Fruit fly (Drosophila melanogaster) whole organism, embryonic: Measurements from ENCODE around the gene Rpp21.

ENCODE experiments used
- Atf3 ChIP-seq: fragments of 200-800 bp; sonication (Bioruptor generic); optimal IDR thresholded peaks from 3 replicates; lab custom pipeline; 2016; ENCODE audit warnings: missing biosample characterization, missing genetic modification characterization
- BEAF-32 ChIP-seq: fragments of 200-800 bp; sonication (Bioruptor generic); optimal IDR thresholded peaks from 3 replicates; lab custom pipeline; 2017; ENCODE audit warnings: missing biosample characterization, missing genetic modification characterization, mild to moderate bottlenecking, moderate library complexity, missing genetic modification reagents
- Bgb ChIP-seq: fragments of 200-800 bp; sonication (Bioruptor generic); IDR thresholded peaks from 2 replicates; pipeline ENCODE4 v1.3.6; 2022; ENCODE audit warnings: missing biosample characterization, missing genetic modification characterization; ENCODE audit not compliant: partially characterized antibody
- CG10431 ChIP-seq: fragments of 200-800 bp; sonication (Bioruptor generic); optimal IDR thresholded peaks from 3 replicates; lab custom pipeline; 2018; ENCODE audit warnings: missing biosample characterization, mild to moderate bottlenecking, missing genetic modification characterization
- CG11247 ChIP-seq: fragments of 200-800 bp; sonication (Bioruptor generic); IDR thresholded peaks from 2 replicates; pipeline ENCODE4 v1.3.6; 2022; ENCODE audit warnings: missing biosample characterization, missing genetic modification characterization
- CG11398 ChIP-seq: fragments of 200-800 bp; sonication (Bioruptor generic); optimal IDR thresholded peaks from 2 replicates; lab custom pipeline; 2016; ENCODE audit warnings: missing biosample characterization, missing genetic modification characterization
- CG13287 ChIP-seq: fragments of 200-800 bp; sonication (Bioruptor generic); IDR thresholded peaks from 2 replicates; pipeline ENCODE4 v1.3.6; 2022; ENCODE audit warnings: missing biosample characterization, missing genetic modification characterization; ENCODE audit not compliant: partially characterized antibody
- CG13624 ChIP-seq: fragments of 200-800 bp; sonication (Bioruptor generic); optimal IDR thresholded peaks from 2 replicates; lab custom pipeline; 2016; ENCODE audit warnings: missing biosample characterization, missing genetic modification characterization
- CG14014 ChIP-seq: fragments of 200-800 bp; sonication (Bioruptor generic); IDR thresholded peaks from 2 replicates; pipeline ENCODE4 v1.3.6; 2022; ENCODE audit warnings: missing biosample characterization, missing genetic modification characterization
- CG14965 ChIP-seq: fragments of 200-800 bp; sonication (Bioruptor generic); optimal IDR thresholded peaks from 2 replicates; lab custom pipeline; 2016; ENCODE audit warnings: missing biosample characterization, missing genetic modification characterization, borderline replicate concordance
- CG15269 ChIP-seq: fragments of 200-800 bp; sonication (Bioruptor generic); optimal IDR thresholded peaks from 2 replicates; lab custom pipeline; 2018; ENCODE audit warnings: missing biosample characterization, mild to moderate bottlenecking, missing genetic modification characterization, moderate library complexity
- CG1529 ChIP-seq: fragments of 200-800 bp; sonication (Bioruptor generic); optimal IDR thresholded peaks from 3 replicates; lab custom pipeline; 2018; ENCODE audit warnings: missing biosample characterization, missing genetic modification characterization
- CG2199 ChIP-seq: fragments of 200-800 bp; sonication (Bioruptor generic); IDR thresholded peaks from 3 replicates; pipeline ENCODE4 v1.3.6; 2022; ENCODE audit warnings: missing biosample characterization, missing genetic modification characterization
- CG31224 ChIP-seq: fragments of 200-800 bp; sonication (Bioruptor generic); IDR thresholded peaks from 2 replicates; pipeline ENCODE4 v1.3.6; 2022; ENCODE audit warnings: missing biosample characterization, missing genetic modification characterization
- CG31388 ChIP-seq: fragments of 200-800 bp; sonication (Bioruptor generic); optimal IDR thresholded peaks from 2 replicates; lab custom pipeline; 2016; ENCODE audit warnings: missing biosample characterization, missing genetic modification characterization
- CG3281 ChIP-seq: fragments of 200-800 bp; sonication (Bioruptor generic); optimal IDR thresholded peaks from 3 replicates; lab custom pipeline; 2017; ENCODE audit warnings: missing biosample characterization, mild to moderate bottlenecking, missing genetic modification characterization
- CG34376 ChIP-seq: fragments of 200-800 bp; sonication (Bioruptor generic); optimal IDR thresholded peaks from 2 replicates; lab custom pipeline; 2018; ENCODE audit warnings: missing biosample characterization, mild to moderate bottlenecking, missing genetic modification characterization
- CG4328 ChIP-seq: fragments of 200-800 bp; sonication (Bioruptor generic); optimal IDR thresholded peaks from 3 replicates; lab custom pipeline; 2017; ENCODE audit warnings: missing biosample characterization, missing genetic modification reagents, missing genetic modification characterization
- CG4854 ChIP-seq: fragments of 200-800 bp; sonication (Bioruptor generic); optimal IDR thresholded peaks from 2 replicates; lab custom pipeline; 2016; ENCODE audit warnings: missing biosample characterization, missing genetic modification characterization, inconsistent platforms
- CG6654 ChIP-seq: fragments of 200-800 bp; sonication (Bioruptor generic); optimal IDR thresholded peaks from 2 replicates; lab custom pipeline; 2017; ENCODE audit warnings: missing biosample characterization, mild to moderate bottlenecking, missing genetic modification characterization
- CG6854 ChIP-seq: fragments of 200-800 bp; sonication (Bioruptor generic); optimal IDR thresholded peaks from 3 replicates; lab custom pipeline; 2017; ENCODE audit warnings: missing biosample characterization, mild to moderate bottlenecking, missing genetic modification characterization
- CG7357 ChIP-seq: fragments of 200-800 bp; sonication (Bioruptor generic); IDR thresholded peaks from 3 replicates; pipeline ENCODE4 v1.3.6; 2022; ENCODE audit warnings: missing biosample characterization, missing genetic modification characterization
- CG7963 ChIP-seq: fragments of 200-800 bp; sonication (Bioruptor generic); IDR thresholded peaks from 3 replicates; pipeline ENCODE4 v1.3.6; 2022; ENCODE audit warnings: missing biosample characterization, missing genetic modification characterization; ENCODE audit not compliant: partially characterized antibody
- CTCF ChIP-seq: fragments of 200-800 bp; sonication (Bioruptor generic); optimal IDR thresholded peaks from 2 replicates; lab custom pipeline; 2017; ENCODE audit warnings: missing biosample characterization, mild to moderate bottlenecking, missing genetic modification characterization, moderate library complexity
- D19B ChIP-seq: fragments of 200-800 bp; sonication (Bioruptor generic); optimal IDR thresholded peaks from 2 replicates; lab custom pipeline; 2017; ENCODE audit warnings: missing biosample characterization, mild to moderate bottlenecking, missing genetic modification characterization
- Deaf1 ChIP-seq: fragments of 200-800 bp; optimal IDR thresholded peaks from 3 replicates; lab custom pipeline; 2019; ENCODE audit warnings: missing biosample characterization, mild to moderate bottlenecking, missing genetic modification characterization, moderate library complexity
- Doc2 ChIP-seq: fragments of 200-800 bp; sonication (Bioruptor generic); IDR thresholded peaks from 2 replicates; pipeline ENCODE4 v1.3.6; 2022; ENCODE audit warnings: missing biosample characterization, missing genetic modification characterization
- ERR ChIP-seq: fragments of 200-800 bp; sonication (Bioruptor generic); optimal IDR thresholded peaks from 2 replicates; lab custom pipeline; 2016; ENCODE audit warnings: missing biosample characterization, missing genetic modification characterization
- HHEX ChIP-seq: fragments of 200-800 bp; sonication (Bioruptor generic); optimal IDR thresholded peaks from 3 replicates; lab custom pipeline; 2017; ENCODE audit warnings: missing biosample characterization, mild to moderate bottlenecking, missing genetic modification characterization, missing genetic modification reagents
- Hmr ChIP-seq: fragments of 200-800 bp; sonication (Bioruptor generic); optimal IDR thresholded peaks from 3 replicates; lab custom pipeline; 2017; ENCODE audit warnings: mild to moderate bottlenecking, missing biosample characterization, missing genetic modification reagents, missing genetic modification characterization
- Hmx ChIP-seq: fragments of 200-800 bp; sonication (Bioruptor generic); optimal IDR thresholded peaks from 2 replicates; lab custom pipeline; 2016; ENCODE audit warnings: missing biosample characterization, missing genetic modification characterization
- MBD-R2 ChIP-seq: fragments of 200-800 bp; sonication (Bioruptor generic); IDR thresholded peaks from 2 replicates; pipeline ENCODE4 v1.3.6; 2022; ENCODE audit warnings: missing biosample characterization, missing genetic modification characterization
- NFAT ChIP-seq: fragments of 200-800 bp; sonication (Bioruptor generic); IDR thresholded peaks from 2 replicates; pipeline ENCODE4 v1.3.6; 2022; ENCODE audit warnings: missing biosample characterization, missing genetic modification characterization
- Nf-YA ChIP-seq: fragments of 200-800 bp; sonication (Bioruptor generic); IDR thresholded peaks from 2 replicates; pipeline ENCODE4 v1.3.6; 2022; ENCODE audit warnings: missing biosample characterization, missing genetic modification characterization
- Pdp1 ChIP-seq, 2 experiments: fragments of 200-800 bp; sonication (Bioruptor generic); optimal IDR thresholded peaks; 3 replicates each; lab custom pipeline; 2016; ENCODE audit warnings: missing biosample characterization in 2 of 2, missing genetic modification characterization in 2 of 2, mild to moderate bottlenecking in 1 of 2, moderate library complexity in 1 of 2
- Side ChIP-seq: fragments of 200-800 bp; sonication (Bioruptor generic); optimal IDR thresholded peaks from 2 replicates; lab custom pipeline; 2016; ENCODE audit warnings: missing biosample characterization, missing genetic modification characterization
- Six4 ChIP-seq: fragments of 200-800 bp; sonication (Bioruptor generic); optimal IDR thresholded peaks from 2 replicates; lab custom pipeline; 2016; ENCODE audit warnings: missing biosample characterization, missing genetic modification characterization
- Usf ChIP-seq: fragments of 200-800 bp; sonication (Bioruptor generic); optimal IDR thresholded peaks from 2 replicates; lab custom pipeline; 2017; ENCODE audit warnings: missing genotype, missing biosample characterization, missing genetic modification characterization
- bab2 ChIP-seq: fragments of 200-800 bp; sonication (Bioruptor generic); optimal IDR thresholded peaks from 2 replicates; lab custom pipeline; 2016; ENCODE audit warnings: missing biosample characterization, missing genetic modification characterization
- bcd ChIP-seq: fragments of 200-800 bp; sonication (Bioruptor generic); optimal IDR thresholded peaks from 2 replicates; lab custom pipeline; 2017; ENCODE audit warnings: missing biosample characterization, mild to moderate bottlenecking, missing genetic modification characterization
- br ChIP-seq: fragments of >200 bp; optimal IDR thresholded peaks from 2 replicates; lab custom pipeline; 2017
- disco-r ChIP-seq: fragments of 200-800 bp; sonication (Bioruptor generic); optimal IDR thresholded peaks from 2 replicates; lab custom pipeline; 2016; ENCODE audit warnings: missing biosample characterization, missing genetic modification characterization
- fd3F ChIP-seq: fragments of 200-800 bp; sonication (Bioruptor generic); optimal IDR thresholded peaks from 2 replicates; lab custom pipeline; 2018; ENCODE audit warnings: missing biosample characterization, mild to moderate bottlenecking, missing genetic modification characterization, moderate library complexity
- fu2 ChIP-seq: fragments of 200-800 bp; sonication (Bioruptor generic); optimal IDR thresholded peaks from 2 replicates; lab custom pipeline; 2016; ENCODE audit warnings: missing biosample characterization, missing genetic modification characterization
- grn ChIP-seq: fragments of 200-800 bp; sonication (Bioruptor generic); optimal IDR thresholded peaks from 3 replicates; lab custom pipeline; 2017; ENCODE audit warnings: missing biosample characterization, missing genetic modification characterization
- hb ChIP-seq: fragments of 200-800 bp; sonication (Bioruptor generic); IDR thresholded peaks from 3 replicates; pipeline ENCODE4 v1.3.6; 2022; ENCODE audit warnings: missing biosample characterization, missing genetic modification characterization; ENCODE audit not compliant: partially characterized antibody
- nmo ChIP-seq: fragments of 200-800 bp; sonication (Bioruptor generic); optimal IDR thresholded peaks from 2 replicates; lab custom pipeline; 2018; ENCODE audit warnings: missing biosample characterization, mild to moderate bottlenecking, missing genetic modification characterization, moderate library complexity
- slp2 ChIP-seq: fragments of 200-800 bp; sonication (Bioruptor generic); optimal IDR thresholded peaks from 2 replicates; lab custom pipeline; 2016; ENCODE audit warnings: missing biosample characterization, missing genetic modification characterization
- sr ChIP-seq: fragments of 200-800 bp; sonication (Bioruptor generic); IDR thresholded peaks from 3 replicates; pipeline ENCODE4 v1.3.6; 2022; ENCODE audit warnings: missing biosample characterization, missing genetic modification characterization
- stwl ChIP-seq: fragments of 200-800 bp; sonication (Bioruptor generic); optimal IDR thresholded peaks from 3 replicates; lab custom pipeline; 2018; ENCODE audit warnings: missing biosample characterization, mild to moderate bottlenecking, missing genetic modification characterization, moderate library complexity
- trh ChIP-seq: fragments of 200-800 bp; sonication (Bioruptor generic); optimal IDR thresholded peaks from 2 replicates; lab custom pipeline; 2016; ENCODE audit warnings: missing biosample characterization, missing genetic modification characterization
- vfl ChIP-seq: fragments of 200-800 bp; sonication (Bioruptor generic); optimal IDR thresholded peaks from 2 replicates; lab custom pipeline; 2016; ENCODE audit warnings: missing biosample characterization, missing genetic modification characterization
- vvl ChIP-seq: fragments of 200-800 bp; sonication (Bioruptor generic); IDR thresholded peaks from 2 replicates; pipeline ENCODE4 v1.3.6; 2022; ENCODE audit warnings: missing biosample characterization, missing genetic modification characterization

Gene Rpp21

DNA sequence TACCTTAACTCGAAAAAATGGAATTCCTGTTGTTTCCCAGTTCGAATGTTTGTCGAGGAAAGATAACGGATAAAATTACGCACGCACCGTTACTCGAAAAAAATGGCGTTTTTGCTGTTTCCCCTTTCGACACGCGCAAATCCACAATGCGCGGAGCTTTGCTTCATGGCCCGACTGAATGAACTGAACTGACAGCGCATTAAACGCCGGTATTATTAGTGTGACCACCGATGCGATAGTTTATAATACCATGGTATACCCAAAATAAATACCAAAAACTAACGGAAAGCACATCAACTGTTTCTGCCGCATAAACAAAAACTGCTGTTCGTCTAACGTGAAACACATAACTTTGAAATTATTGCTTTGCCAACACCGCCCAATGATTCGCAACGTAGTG lies 4.0 kb upstream of the Rpp21 start, which contains the start of the genes CG32814, CG11638 and CG3021 (continued):
- peak; percentile 13 for TF ChIP-seq CG34376 (GFP tag; lab: Kevin White, UChicago)
- no peak for TF ChIP-seq CG4328
- TF ChIP-seq CG14965, result no peak
- TF ChIP-seq fu2 (GFP tag; lab: Kevin White, UChicago), result no peak
- peak; percentile 58 for TF ChIP-seq CTCF (GFP tag; lab: Kevin White, UChicago)
- peak; percentile 21; the same call in 1 of the 2 replicates for TF ChIP-seq vvl
- no peak for TF ChIP-seq Side
- peak; percentile 24 for TF ChIP-seq Hmr (GFP tag; lab: Kevin White, UChicago)
- TF ChIP-seq CG10431, result peak; percentile 45
- peak; percentile 13 for TF ChIP-seq HHEX (GFP tag; lab: Kevin White, UChicago)
- TF ChIP-seq CG2199 (GFP tag; lab: Robert Waterston, UW), result no peak
- no peak for TF ChIP-seq CG14014 (GFP tag; lab: Robert Waterston, UW)
- peak; percentile 26 for TF ChIP-seq CG15269 (tag; lab: Kevin White, UChicago)
- peak; percentile 20 for TF ChIP-seq CG3281 (GFP tag; lab: Kevin White, UChicago)
- no peak for TF ChIP-seq Pdp1 (GFP tag; optimal IDR thresholded peaks at IDR 0.05; lab: Kevin White, UChicago)
- TF ChIP-seq Doc2 (GFP tag; lab: Robert Waterston, UW), result no peak
- no peak for TF ChIP-seq CG4854 (GFP tag; lab: Kevin White, UChicago)
- TF ChIP-seq CG6854 (GFP tag; lab: Kevin White, UChicago), result peak; percentile 22
- TF ChIP-seq vfl (GFP tag; lab: Kevin White, UChicago), result no peak
- TF ChIP-seq Usf (GFP tag; lab: Kevin White, UChicago), result no peak
- no peak for TF ChIP-seq CG6654 (GFP tag; lab: Kevin White, UChicago)
- TF ChIP-seq grn (GFP tag; lab: Kevin White, UChicago), result no peak
- no peak for TF ChIP-seq CG31224
- no peak for TF ChIP-seq NFAT (GFP tag; lab: Robert Waterston, UW)
- no peak for TF ChIP-seq CG7963 (GFP tag; lab: Robert Waterston, UW)
- no peak for TF ChIP-seq CG1529 (GFP tag; lab: Kevin White, UChicago)
- no peak for TF ChIP-seq Hmx (GFP tag; lab: Kevin White, UChicago)
- peak; percentile 52; the same call in 1 of the 2 replicates for TF ChIP-seq Bgb (GFP tag; lab: Robert Waterston, UW)
- no peak for TF ChIP-seq CG7357 (GFP tag; lab: Robert Waterston, UW)
- TF ChIP-seq trh (GFP tag; lab: Kevin White, UChicago), result no peak
- peak; percentile 60 for TF ChIP-seq CG13287 (GFP tag; lab: Robert Waterston, UW)
- peak; percentile 8 for TF ChIP-seq bcd
- TF ChIP-seq br (lab: Kevin White, UChicago), result no peak
- TF ChIP-seq hb (GFP tag; lab: Robert Waterston, UW), result no peak
- TF ChIP-seq Atf3 (GFP tag; lab: Kevin White, UChicago), result no peak
- no peak for TF ChIP-seq CG13624 (GFP tag; lab: Kevin White, UChicago)
- no peak for TF ChIP-seq Nf-YA (GFP tag; lab: Robert Waterston, UW)
- TF ChIP-seq sr (GFP tag; lab: Robert Waterston, UW), result no peak
- peak; percentile 34 for TF ChIP-seq nmo (GFP tag; lab: Kevin White, UChicago)
- TF ChIP-seq CG11398, result peak; percentile 22
- peak; percentile 65 for TF ChIP-seq BEAF-32 (GFP tag; lab: Kevin White, UChicago)
- TF ChIP-seq CG11247 (GFP tag; lab: Robert Waterston, UW), result no peak
- TF ChIP-seq CG31388 (GFP tag; lab: Kevin White, UChicago), result no peak
- peak; percentile 7 for TF ChIP-seq fd3F
- peak; percentile 86 for TF ChIP-seq stwl
- no peak for TF ChIP-seq D19B (GFP tag; lab: Kevin White, UChicago)
- peak; percentile 88 for TF ChIP-seq MBD-R2 (GFP tag; lab: Robert Waterston, UW)
- peak; percentile 17 for TF ChIP-seq Deaf1 (tag; lab: Kevin White, UChicago)
- no peak for TF ChIP-seq Six4 (GFP tag; lab: Kevin White, UChicago)
- TF ChIP-seq ERR (GFP tag; lab: Kevin White, UChicago), result no peak
- no peak for TF ChIP-seq slp2
- no peak for TF ChIP-seq disco-r
- TF ChIP-seq bab2 (GFP tag; lab: Kevin White, UChicago), result no peak
